Worm (Caenorhabditis elegans) whole organism, L4 larva: ENCODE measurements around the gene srw-112.
"Not testable (repeated sequence)": the region's sequence is repeated elsewhere in the genome, so short reads cannot be mapped to it uniquely, and the experiment has no call there.

Experiments
- F37D6.2 ChIP-seq: sonication (generic microtip); optimal IDR thresholded peaks from 2 replicates; lab custom pipeline; 2016; ENCODE audit warnings: mild to moderate bottlenecking, missing genetic modification characterization, missing compliant biosample characterization
- F44E2.7 ChIP-seq: fragments of 200-800 bp; sonication (Bioruptor generic); IDR thresholded peaks from 2 replicates; pipeline ENCODE4 v2.1.2; 2022; ENCODE audit warnings: missing genetic modification characterization, missing compliant biosample characterization
- Y105C5A.15 ChIP-seq: fragments of 200-800 bp; sonication (Bioruptor generic); IDR thresholded peaks from 2 replicates; pipeline ENCODE4 v1.3.6; 2022; ENCODE audit warnings: missing genetic modification characterization, missing compliant biosample characterization
- Y48G9A.11 ChIP-seq: fragments of 200-800 bp; sonication (Bioruptor generic); IDR thresholded peaks from 2 replicates; pipeline ENCODE4 v1.3.6; 2022; ENCODE audit warnings: missing genetic modification reagents, missing genetic modification characterization, missing compliant biosample characterization
- ZK337.2 ChIP-seq: fragments of 200-800 bp; sonication (Bioruptor generic); IDR thresholded peaks from 2 replicates; pipeline ENCODE4 v1.3.6; 2022; ENCODE audit warnings: missing genetic modification reagents, missing genetic modification characterization, missing compliant biosample characterization
- ZK546.5 ChIP-seq, 2 experiments: sonication (generic microtip); optimal IDR thresholded peaks; 2 replicates each; lab custom pipeline; 2017; ENCODE audit warnings: missing biosample characterization in 2 of 2, missing genetic modification characterization in 2 of 2
- aha-1 ChIP-seq: fragments of 150-350 bp; peaks from one replicate; lab custom pipeline; 2014; ENCODE audit warnings: missing biosample characterization, missing genetic modification characterization
- aly-2 ChIP-seq: sonication (generic microtip); optimal IDR thresholded peaks from 2 replicates; lab custom pipeline; 2018; ENCODE audit warnings: missing biosample characterization, missing genetic modification characterization
- ceh-44 ChIP-seq: fragments of 200-800 bp; sonication (Bioruptor generic); IDR thresholded peaks from 2 replicates; pipeline ENCODE4 v1.3.6; 2022; ENCODE audit warnings: missing genetic modification reagents, missing genetic modification characterization, missing compliant biosample characterization
- ceh-62 ChIP-seq: sonication (generic microtip); optimal IDR thresholded peaks from 2 replicates; lab custom pipeline; 2017; ENCODE audit warnings: missing biosample characterization, missing genetic modification characterization
- daf-12 ChIP-seq: fragments of 150-350 bp; optimal IDR thresholded peaks from 2 replicates; lab custom pipeline; 2014; ENCODE audit warnings: missing biosample characterization, missing genetic modification reagents, missing genetic modification characterization
- hif-1 ChIP-seq, 2 experiments: sonication (generic microtip); optimal IDR thresholded peaks; 2 replicates each; lab custom pipeline; 2016 to 2017; ENCODE audit warnings: missing compliant biosample characterization in 2 of 2, missing genetic modification characterization in 2 of 2, missing genetic modification reagents in 2 of 2, missing genotype in 2 of 2, mild to moderate bottlenecking in 1 of 2
- hlh-30 ChIP-seq: sonication (generic microtip); optimal IDR thresholded peaks from 2 replicates; lab custom pipeline; 2017; ENCODE audit warnings: antibody characterized with exemption, mild to moderate bottlenecking, missing genetic modification characterization, missing compliant biosample characterization; ENCODE audit not compliant: insufficient read depth
- lin-1 ChIP-seq: fragments of 200-800 bp; sonication (Bioruptor generic); IDR thresholded peaks from 2 replicates; pipeline ENCODE4 v1.3.6; 2022; ENCODE audit warnings: missing genetic modification reagents, missing genetic modification characterization, missing compliant biosample characterization
- lin-15B ChIP-seq: fragments of 150-350 bp; sonication (generic microtip); optimal IDR thresholded peaks from 3 replicates; lab custom pipeline; 2014; ENCODE audit warnings: missing biosample characterization, missing genetic modification characterization
- lir-3 ChIP-seq: sonication (generic microtip); optimal IDR thresholded peaks from 2 replicates; lab custom pipeline; 2016; ENCODE audit warnings: mild to moderate bottlenecking, missing genetic modification characterization, missing compliant biosample characterization
- lsy-2 ChIP-seq, 2 experiments: fragments of 150-350 bp in 1 of 2; sonication (generic microtip) in 1 of 2; optimal IDR thresholded peaks; 2 replicates each; lab custom pipeline; 2014 to 2017; ENCODE audit warnings: missing biosample characterization in 2 of 2, missing genetic modification characterization in 2 of 2
- madf-5 ChIP-seq, 2 experiments: fragments of 200-800 bp; sonication (Bioruptor generic); IDR thresholded peaks; 2 replicates each; pipeline ENCODE4 v1.3.6; 2022; ENCODE audit warnings: missing compliant biosample characterization in 2 of 2, missing genetic modification characterization in 2 of 2
- madf-9 ChIP-seq: fragments of 200-800 bp; sonication (Bioruptor generic); conservative IDR thresholded peaks from 2 replicates; pipeline ENCODE4 v1.3.6; 2022; ENCODE audit warnings: missing genetic modification reagents, missing genetic modification characterization, missing compliant biosample characterization
- nhr-237 ChIP-seq: sonication (generic microtip); optimal IDR thresholded peaks from 2 replicates; lab custom pipeline; 2017; ENCODE audit warnings: missing biosample characterization, missing genetic modification characterization
- nhr-77 ChIP-seq: fragments of 150-350 bp; optimal IDR thresholded peaks from 2 replicates; lab custom pipeline; 2014; ENCODE audit warnings: missing biosample characterization, missing genetic modification characterization
- snpc-1.2 ChIP-seq: fragments of 200-800 bp; sonication (Bioruptor generic); IDR thresholded peaks from 2 replicates; pipeline ENCODE4 v1.3.6; 2022; ENCODE audit warnings: missing genetic modification reagents, missing genetic modification characterization, missing compliant biosample characterization
- tag-97 ChIP-seq: fragments of 200-800 bp; sonication (Bioruptor generic); IDR thresholded peaks from 2 replicates; pipeline ENCODE4 v1.3.6; 2022; ENCODE audit warnings: missing genetic modification characterization, missing compliant biosample characterization
- tra-1 ChIP-seq: fragments of 200-800 bp; sonication (Bioruptor generic); IDR thresholded peaks from 2 replicates; pipeline ENCODE4 v1.3.6; 2022; ENCODE audit warnings: missing genetic modification reagents, missing genetic modification characterization, missing compliant biosample characterization
- unc-39 ChIP-seq: sonication (generic microtip); optimal IDR thresholded peaks from 2 replicates; lab custom pipeline; 2017; ENCODE audit warnings: missing biosample characterization, missing genetic modification characterization
- unc-62 ChIP-seq, 3 experiments: fragments of 150-350 bp in 1 of 3; sonication (generic microtip); optimal IDR thresholded peaks in 2 of 3; peaks in 1 of 3; 1 replicate in 1 of 3; 2 replicates in 2 of 3; lab custom pipeline; 2014 to 2017; ENCODE audit warnings: missing biosample characterization in 3 of 3, missing genetic modification characterization in 3 of 3, missing genetic modification reagents in 3 of 3, missing genotype in 1 of 3
- zag-1 ChIP-seq: fragments of 150-350 bp; optimal IDR thresholded peaks from 2 replicates; lab custom pipeline; 2014; ENCODE audit warnings: missing biosample characterization, missing genetic modification characterization
- ztf-7 ChIP-seq: fragments of 150-350 bp; optimal IDR thresholded peaks from 2 replicates; lab custom pipeline; 2014; ENCODE audit warnings: missing biosample characterization, missing genetic modification characterization

The srw-112 gene

ce11 chrV:2985309-2985708, 20.6 kb downstream of the srw-112 start, which contains the start of gene srw-139:
srw-139 (minus strand) TSS chrV:2985409.
- TF ChIP-seq tra-1 (GFP tag; lab: Robert Waterston, UW) = no peak
- no peak for TF ChIP-seq lin-1
- no peak for TF ChIP-seq nhr-237 (tag; lab: Kevin White, UChicago)
- no peak for TF ChIP-seq lin-15B

- TF ChIP-seq madf-9 = no peak
- peak in 1 of 2 experiments; percentile 15 for TF ChIP-seq unc-62 (GFP tag; optimal IDR thresholded peaks at IDR 0.05 in 1 of 2; lab: Kevin White, UChicago)
- no peak for TF ChIP-seq unc-62 (tag; optimal IDR thresholded peaks at IDR 0.05; lab: Kevin White, UChicago)
These were observed 22.5 kb downstream of the srw-112 start, which contains the start of gene srw-117 for ce11 chrV:2983351-2983750. srw-117 (minus strand) TSS chrV:2983451.

ce11 chrV:2979978-2980377, 25.9 kb downstream of the srw-112 start, which contains the start of gene srw-118:
srw-118 (minus strand) TSS chrV:2980078.
- TF ChIP-seq ZK546.5 (tag; optimal IDR thresholded peaks at IDR 0.05; lab: Kevin White, UChicago) (no peak), nhr-77 (tag; lab: Kevin White, UChicago) (no peak), Y105C5A.15 (no peak), aha-1 (peak; percentile 28), ceh-62 (tag; lab: Kevin White, UChicago) (no peak), hif-1 (tag; optimal IDR thresholded peaks at IDR 0.05; lab: Kevin White, UChicago) (no peak), unc-39 (tag; lab: Kevin White, UChicago) (no peak), hlh-30 (tag; lab: Kevin White, UChicago) (no peak)

DNA sequence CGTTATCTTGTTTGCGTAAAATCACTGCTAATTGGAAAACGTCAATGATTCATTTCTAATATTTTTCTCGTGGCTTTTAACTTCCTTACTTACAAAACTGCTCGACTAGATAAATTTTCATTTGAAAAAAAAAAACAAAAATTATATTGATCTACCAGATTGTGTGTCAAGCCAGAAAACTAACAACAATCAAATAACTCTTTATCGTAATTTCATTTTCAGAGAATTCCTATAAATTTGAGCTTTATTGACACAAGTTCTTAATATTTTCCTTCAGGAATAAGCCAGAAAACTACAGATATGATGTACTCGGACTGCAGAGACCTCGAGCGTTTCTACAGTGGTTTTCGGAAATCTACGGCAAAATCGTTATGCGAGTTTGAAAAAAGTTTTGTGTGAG, 29.6 kb downstream of the srw-112 start, which contains the start of gene srw-124:
srw-124 (plus strand) TSS at position 301 of the 400 bp plus-strand sequence.
- no peak for TF ChIP-seq madf-5 (GFP tag; IDR thresholded peaks at IDR 0.05; lab: Robert Waterston, UW)
- TF ChIP-seq lir-3 (tag; lab: Kevin White, UChicago) = no peak
- TF ChIP-seq daf-12 = no peak

ce11 chrV:2975285-2975684, 30.6 kb downstream of the srw-112 start, which contains the start of gene srw-123:
srw-123 (minus strand) TSS chrV:2975385.
- TF ChIP-seq ztf-7 (tag; lab: Kevin White, UChicago); lsy-2 (tag; optimal IDR thresholded peaks at IDR 0.05; lab: Kevin White, UChicago); tag-97: not testable (repeated sequence)

ce11 chrV:2971307-2971999, 34.4 kb downstream of the srw-112 start, which contains the start of gene srw-129:
srw-129 (plus strand) TSS chrV:2971949.
- TF ChIP-seq aha-1 = peak; percentile 91
- 0 out of 2 replicates have a peak, but pooled peaks have one; percentile 19 for TF ChIP-seq snpc-1.2
- no peak for TF ChIP-seq ceh-44
- TF ChIP-seq zag-1 = no peak
- TF ChIP-seq F37D6.2 (tag; lab: Kevin White, UChicago) = no peak
- TF ChIP-seq Y48G9A.11 (GFP tag; lab: Robert Waterston, UW) = 0 out of 2 replicates have a peak, but pooled peaks have one; percentile 54

ce11 chrV:2964786-2965185, 41.1 kb downstream of the srw-112 start, which contains the start of gene srh-88:
srh-88 (minus strand) TSS chrV:2964886.
- no peak for TF ChIP-seq unc-62 (GFP tag; optimal IDR thresholded peaks at IDR 0.05 in 1 of 2; lab: Kevin White, UChicago)
- TF ChIP-seq unc-62 (tag; optimal IDR thresholded peaks at IDR 0.05; lab: Kevin White, UChicago) = no peak
- TF ChIP-seq ZK337.2 = no peak
- no peak for TF ChIP-seq lin-1
- TF ChIP-seq aly-2 (tag; lab: Kevin White, UChicago) = no peak
- TF ChIP-seq F44E2.7 (GFP tag; lab: Robert Waterston, UW) = no peak
